Fruit fly (Drosophila melanogaster) whole organism, embryonic: ENCODE results near the gene CG17127.

Experiments
- Ada2b ChIP-seq: fragments of 200-800 bp; sonication (Bioruptor generic); IDR thresholded peaks from 2 replicates; pipeline ENCODE4 v1.3.6; 2022; ENCODE audit warnings: missing biosample characterization, missing genetic modification characterization
- Awh ChIP-seq: fragments of 200-800 bp; sonication (Bioruptor generic); IDR thresholded peaks from 2 replicates; pipeline ENCODE4, ENCODE4 v1.3.6; 2022; ENCODE audit warnings: missing biosample characterization, missing genetic modification characterization
- Bgb ChIP-seq: fragments of 200-800 bp; sonication (Bioruptor generic); IDR thresholded peaks from 2 replicates; pipeline ENCODE4 v1.3.6; 2022; ENCODE audit warnings: missing biosample characterization, missing genetic modification characterization; ENCODE audit not compliant: partially characterized antibody
- Blimp-1 ChIP-seq: fragments of 200-800 bp; sonication (Bioruptor generic); optimal IDR thresholded peaks from 3 replicates; lab custom pipeline; 2018; ENCODE audit warnings: missing biosample characterization, missing genetic modification characterization, mild to moderate bottlenecking, moderate library complexity, missing genetic modification reagents
- CG10209 ChIP-seq: fragments of 200-800 bp; sonication (Bioruptor generic); optimal IDR thresholded peaks from 3 replicates; lab custom pipeline; 2017; ENCODE audit warnings: missing biosample characterization, mild to moderate bottlenecking, missing genetic modification characterization, missing genetic modification reagents
- CG12071 ChIP-seq: fragments of 200-800 bp; sonication (Bioruptor generic); optimal IDR thresholded peaks from 3 replicates; lab custom pipeline; 2018; ENCODE audit warnings: missing biosample characterization, mild to moderate bottlenecking, missing genetic modification characterization
- CG12219 ChIP-seq: fragments of 200-800 bp; sonication (Bioruptor generic); optimal IDR thresholded peaks from 3 replicates; lab custom pipeline; 2018; ENCODE audit warnings: missing biosample characterization, mild to moderate bottlenecking, missing genetic modification characterization
- CG15269 ChIP-seq: fragments of 200-800 bp; sonication (Bioruptor generic); optimal IDR thresholded peaks from 2 replicates; lab custom pipeline; 2018; ENCODE audit warnings: missing biosample characterization, mild to moderate bottlenecking, missing genetic modification characterization, moderate library complexity
- CG1529 ChIP-seq: fragments of 200-800 bp; sonication (Bioruptor generic); optimal IDR thresholded peaks from 3 replicates; lab custom pipeline; 2018; ENCODE audit warnings: missing biosample characterization, missing genetic modification characterization
- CG1602 ChIP-seq: fragments of 200-800 bp; sonication (Bioruptor generic); optimal IDR thresholded peaks from 3 replicates; lab custom pipeline; 2016; ENCODE audit warnings: missing biosample characterization, missing genetic modification characterization
- CG1647 ChIP-seq: fragments of 200-800 bp; sonication (Bioruptor generic); optimal IDR thresholded peaks from 3 replicates; lab custom pipeline; 2016; ENCODE audit warnings: missing biosample characterization, missing genetic modification characterization
- CG16813 ChIP-seq: fragments of 200-800 bp; sonication (Bioruptor generic); IDR thresholded peaks from 3 replicates; pipeline ENCODE4 v1.3.6; 2022; ENCODE audit warnings: missing biosample characterization, missing genetic modification characterization; ENCODE audit not compliant: partially characterized antibody
- CG16863 ChIP-seq: fragments of 200-800 bp; sonication (Bioruptor generic); optimal IDR thresholded peaks from 3 replicates; lab custom pipeline; 2016; ENCODE audit warnings: missing biosample characterization, missing genetic modification characterization
- CG17802 ChIP-seq: fragments of 200-800 bp; sonication (Bioruptor generic); optimal IDR thresholded peaks from 2 replicates; lab custom pipeline; 2018; ENCODE audit warnings: missing biosample characterization, mild to moderate bottlenecking, missing genetic modification characterization, moderate library complexity
- CG18011 ChIP-seq: fragments of 200-800 bp; sonication (Bioruptor generic); optimal IDR thresholded peaks from 2 replicates; lab custom pipeline; 2017; ENCODE audit warnings: missing biosample characterization, missing genetic modification characterization, mild to moderate bottlenecking, moderate library complexity, missing genotype
- CG2202 ChIP-seq: fragments of 200-800 bp; sonication (Bioruptor generic); optimal IDR thresholded peaks from 2 replicates; lab custom pipeline; 2018; ENCODE audit warnings: missing biosample characterization, mild to moderate bottlenecking, missing genetic modification characterization
- CG31441 ChIP-seq: fragments of 200-800 bp; sonication (Bioruptor generic); IDR thresholded peaks from 2 replicates; pipeline ENCODE4 v1.3.6; 2022; ENCODE audit warnings: missing biosample characterization, missing genetic modification characterization
- CG3407 ChIP-seq: fragments of 200-800 bp; sonication (Bioruptor generic); optimal IDR thresholded peaks from 2 replicates; lab custom pipeline; 2018; ENCODE audit warnings: missing biosample characterization, mild to moderate bottlenecking, missing genetic modification characterization
- CG4360 ChIP-seq: fragments of 200-800 bp; sonication (Bioruptor generic); IDR thresholded peaks from 2 replicates; pipeline ENCODE4 v1.3.6; 2022; ENCODE audit warnings: missing biosample characterization, missing genetic modification characterization
- CG4617 ChIP-seq: fragments of 200-800 bp; sonication (Bioruptor generic); optimal IDR thresholded peaks from 3 replicates; lab custom pipeline; 2016; ENCODE audit warnings: missing biosample characterization, missing genetic modification characterization, borderline replicate concordance
- CG6854 ChIP-seq: fragments of 200-800 bp; sonication (Bioruptor generic); optimal IDR thresholded peaks from 3 replicates; lab custom pipeline; 2017; ENCODE audit warnings: missing biosample characterization, mild to moderate bottlenecking, missing genetic modification characterization
- Fer2 ChIP-seq: fragments of 200-800 bp; sonication (Bioruptor generic); optimal IDR thresholded peaks from 2 replicates; lab custom pipeline; 2018; ENCODE audit warnings: missing biosample characterization, mild to moderate bottlenecking, missing genetic modification characterization, moderate library complexity
- Fer3 ChIP-seq: fragments of 200-800 bp; sonication (Bioruptor generic); optimal IDR thresholded peaks from 2 replicates; lab custom pipeline; 2018; ENCODE audit warnings: missing biosample characterization, mild to moderate bottlenecking, missing genetic modification characterization, moderate library complexity
- HLH4C ChIP-seq: fragments of 200-800 bp; sonication (Bioruptor generic); IDR thresholded peaks from 3 replicates; pipeline ENCODE4 v1.3.6; 2022; ENCODE audit warnings: missing biosample characterization, missing genetic modification characterization; ENCODE audit not compliant: partially characterized antibody
- HLHmδ ChIP-seq: fragments of 200-800 bp; sonication (Bioruptor generic); optimal IDR thresholded peaks from 2 replicates; lab custom pipeline; 2018; ENCODE audit warnings: missing biosample characterization, mild to moderate bottlenecking, missing genetic modification characterization, moderate library complexity
- HmgD ChIP-seq: fragments of 200-800 bp; sonication (Bioruptor generic); optimal IDR thresholded peaks from 3 replicates; lab custom pipeline; 2016; ENCODE audit warnings: missing biosample characterization, missing genetic modification characterization
- HmgZ ChIP-seq: fragments of 200-800 bp; sonication (Bioruptor generic); optimal IDR thresholded peaks from 2 replicates; lab custom pipeline; 2018; ENCODE audit warnings: missing biosample characterization, mild to moderate bottlenecking, missing genetic modification characterization
- Optix ChIP-seq: fragments of 200-800 bp; sonication (Bioruptor generic); IDR thresholded peaks from 3 replicates; pipeline ENCODE4 v1.3.6; 2022; ENCODE audit warnings: missing biosample characterization, missing genetic modification characterization
- Six4 ChIP-seq: fragments of 200-800 bp; sonication (Bioruptor generic); optimal IDR thresholded peaks from 2 replicates; lab custom pipeline; 2016; ENCODE audit warnings: missing biosample characterization, missing genetic modification characterization
- Sry-β ChIP-seq: fragments of 200-800 bp; sonication (Bioruptor generic); optimal IDR thresholded peaks from 2 replicates; lab custom pipeline; 2018; ENCODE audit warnings: missing biosample characterization, mild to moderate bottlenecking, missing genetic modification characterization, moderate library complexity
- Sry-δ ChIP-seq: fragments of 200-800 bp; sonication (Bioruptor generic); optimal IDR thresholded peaks from 2 replicates; lab custom pipeline; 2016; ENCODE audit warnings: missing biosample characterization, missing genetic modification characterization
- abd-A ChIP-seq: fragments of 200-800 bp; sonication (Bioruptor generic); optimal IDR thresholded peaks from 3 replicates; lab custom pipeline; 2019; ENCODE audit warnings: missing biosample characterization, mild to moderate bottlenecking, missing genetic modification characterization, moderate library complexity
- bowl ChIP-seq: fragments of 200-800 bp; sonication (Bioruptor generic); IDR thresholded peaks from 2 replicates; pipeline ENCODE4 v1.3.6; 2022; ENCODE audit warnings: missing biosample characterization, missing genetic modification characterization
- btn ChIP-seq: fragments of 200-800 bp; sonication (Bioruptor generic); optimal IDR thresholded peaks from 2 replicates; lab custom pipeline; 2016; ENCODE audit warnings: missing biosample characterization, missing genetic modification characterization
- corto ChIP-seq: fragments of 200-800 bp; sonication (Bioruptor generic); optimal IDR thresholded peaks from 2 replicates; lab custom pipeline; 2016; ENCODE audit warnings: missing biosample characterization, mild to moderate bottlenecking, missing genetic modification characterization, moderate library complexity
- gce ChIP-seq: fragments of 200-800 bp; sonication (Bioruptor generic); IDR thresholded peaks from 3 replicates; pipeline ENCODE4 v1.3.6; 2022; ENCODE audit warnings: missing biosample characterization, missing genetic modification characterization
- gsb ChIP-seq: fragments of 200-800 bp; sonication (Bioruptor generic); IDR thresholded peaks from 2 replicates; pipeline ENCODE4 v1.3.6; 2022; ENCODE audit warnings: missing biosample characterization, missing genetic modification characterization
- gt ChIP-seq: fragments of 200-800 bp; sonication (Bioruptor generic); IDR thresholded peaks from 2 replicates; pipeline ENCODE4 v1.3.6; 2022; ENCODE audit warnings: missing biosample characterization, missing genetic modification characterization
- insv ChIP-seq, 2 experiments: fragments of 200-800 bp; sonication (Bioruptor generic); optimal IDR thresholded peaks; 3 replicates each; lab custom pipeline; 2016 to 2018; ENCODE audit warnings: missing biosample characterization in 2 of 2, missing genetic modification characterization in 2 of 2
- jigr1 ChIP-seq: fragments of 200-800 bp; sonication (Bioruptor generic); IDR thresholded peaks from 3 replicates; pipeline ENCODE4 v1.3.6; 2022; ENCODE audit warnings: missing biosample characterization, missing genetic modification characterization
- jing ChIP-seq: fragments of 200-800 bp; sonication (Bioruptor generic); optimal IDR thresholded peaks from 2 replicates; lab custom pipeline; 2018; ENCODE audit warnings: missing biosample characterization, mild to moderate bottlenecking, missing genetic modification characterization
- jumu ChIP-seq: fragments of 200-800 bp; sonication (Bioruptor generic); optimal IDR thresholded peaks from 3 replicates; lab custom pipeline; 2016; ENCODE audit warnings: missing biosample characterization, missing genetic modification characterization
- lbe ChIP-seq: fragments of 200-800 bp; sonication (Bioruptor generic); optimal IDR thresholded peaks from 2 replicates; lab custom pipeline; 2016; ENCODE audit warnings: missing biosample characterization, mild to moderate bottlenecking, missing genetic modification characterization
- pb ChIP-seq: fragments of 200-800 bp; sonication (Bioruptor generic); optimal IDR thresholded peaks from 3 replicates; lab custom pipeline; 2016; ENCODE audit warnings: missing biosample characterization, missing genetic modification characterization
- schlank ChIP-seq: fragments of 200-800 bp; sonication (Bioruptor generic); optimal IDR thresholded peaks from 2 replicates; lab custom pipeline; 2018; ENCODE audit warnings: missing biosample characterization, mild to moderate bottlenecking, missing genetic modification characterization
- slp2 ChIP-seq: fragments of 200-800 bp; sonication (Bioruptor generic); optimal IDR thresholded peaks from 2 replicates; lab custom pipeline; 2016; ENCODE audit warnings: missing biosample characterization, missing genetic modification characterization
- sna ChIP-seq: fragments of 200-800 bp; sonication (Bioruptor generic); IDR thresholded peaks from 2 replicates; pipeline ENCODE4 v1.3.6; 2022; ENCODE audit warnings: missing biosample characterization, missing genetic modification characterization; ENCODE audit not compliant: partially characterized antibody
- ssp ChIP-seq: fragments of 200-800 bp; sonication (Bioruptor generic); IDR thresholded peaks from 2 replicates; pipeline ENCODE4 v1.3.6; 2022; ENCODE audit warnings: missing biosample characterization, missing genetic modification characterization
- tgo ChIP-seq: fragments of 200-800 bp; sonication (Bioruptor generic); IDR thresholded peaks from 3 replicates; pipeline ENCODE4 v1.3.6; 2022; ENCODE audit warnings: missing biosample characterization, missing genetic modification characterization
- ttk ChIP-seq: fragments of 200-800 bp; sonication (Bioruptor generic); IDR thresholded peaks from 2 replicates; pipeline ENCODE4 v2.1.2; 2022; ENCODE audit warnings: missing biosample characterization, missing genetic modification characterization
- tup ChIP-seq: fragments of 200-800 bp; sonication (Bioruptor generic); optimal IDR thresholded peaks from 2 replicates; lab custom pipeline; 2016; ENCODE audit warnings: missing biosample characterization, mild to moderate bottlenecking, missing genetic modification characterization, moderate library complexity

Gene CG17127

DNA sequence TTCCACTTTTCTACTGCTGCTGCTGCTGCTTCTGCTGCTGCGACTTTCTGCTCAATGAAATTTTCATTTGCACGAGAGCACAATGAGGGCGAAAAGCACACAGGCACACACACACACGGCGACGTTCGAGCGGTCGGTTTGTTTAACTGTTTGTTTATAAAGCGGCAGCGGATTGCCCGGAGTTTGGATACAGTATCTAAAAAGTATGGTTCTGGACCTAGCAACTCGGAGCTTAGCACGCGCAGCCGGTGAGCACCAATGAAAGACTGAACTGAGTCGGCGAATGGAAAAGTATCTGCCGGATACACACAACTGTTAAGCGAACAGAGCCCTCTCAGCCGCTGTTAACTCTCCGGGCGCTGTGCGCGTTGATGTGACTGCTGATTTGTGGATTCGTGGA is 14.6 kb upstream of the CG17127 start, which contains the start of gene CG17124 (continued):
- TF ChIP-seq CG17802 (tag; lab: Kevin White, UChicago) = no peak
- TF ChIP-seq ttk = no peak
- no peak for TF ChIP-seq CG31441 (GFP tag; lab: Robert Waterston, UW)
- TF ChIP-seq CG4617 (GFP tag; lab: Kevin White, UChicago) = no peak
- TF ChIP-seq HLHmδ (GFP tag; lab: Kevin White, UChicago) = peak; percentile 71
- no peak for TF ChIP-seq CG18011 (GFP tag; lab: Kevin White, UChicago)
- no peak for TF ChIP-seq jigr1 (GFP tag; lab: Robert Waterston, UW)
- TF ChIP-seq HmgZ (tag; lab: Kevin White, UChicago) = peak; percentile 46
- no peak for TF ChIP-seq tgo (GFP tag; lab: Robert Waterston, UW)
- no peak; the same call in 2 of the 3 replicates for TF ChIP-seq Optix
- TF ChIP-seq lbe = no peak
- peak; percentile 9 for TF ChIP-seq Blimp-1 (GFP tag; lab: Kevin White, UChicago)
- TF ChIP-seq ssp = no peak
- TF ChIP-seq Sry-δ (GFP tag; lab: Kevin White, UChicago) = peak; percentile 1
- TF ChIP-seq CG1529 (GFP tag; lab: Kevin White, UChicago) = peak; percentile 7
- TF ChIP-seq jing (GFP tag; lab: Kevin White, UChicago) = no peak
- no peak for TF ChIP-seq pb (GFP tag; lab: Kevin White, UChicago)
- TF ChIP-seq HLH4C (GFP tag; lab: Robert Waterston, UW) = peak; percentile 41; the same call in 1 of the 3 replicates
- TF ChIP-seq gsb (GFP tag; lab: Robert Waterston, UW) = 0 out of 2 replicates have a peak, but pooled peaks have one; percentile 31
- TF ChIP-seq gce (GFP tag; lab: Robert Waterston, UW) = 0 out of 3 replicates have a peak, but pooled peaks have one; percentile 12
- no peak for TF ChIP-seq Sry-β (GFP tag; lab: Kevin White, UChicago)
- no peak for TF ChIP-seq gt
- TF ChIP-seq sna (GFP tag; lab: Robert Waterston, UW) = 0 out of 2 replicates have a peak, but pooled peaks have one; percentile 15
- no peak for TF ChIP-seq CG3407
- peak; percentile 87 for TF ChIP-seq abd-A (tag; lab: Kevin White, UChicago)
- no peak for TF ChIP-seq HmgD (GFP tag; lab: Kevin White, UChicago)
- TF ChIP-seq CG16863 (GFP tag; lab: Kevin White, UChicago) = no peak
- TF ChIP-seq Bgb (GFP tag; lab: Robert Waterston, UW) = peak; percentile 63
- TF ChIP-seq Awh (GFP tag; lab: Robert Waterston, UW) = peak; percentile 67
- TF ChIP-seq insv (GFP tag; optimal IDR thresholded peaks at IDR 0.05; lab: Kevin White, UChicago) = no peak
- TF ChIP-seq Fer2 (tag; lab: Kevin White, UChicago) = no peak
- TF ChIP-seq corto (GFP tag; lab: Kevin White, UChicago) = no peak
- TF ChIP-seq CG10209 (GFP tag; lab: Kevin White, UChicago) = no peak
- no peak for TF ChIP-seq slp2 (GFP tag; lab: Kevin White, UChicago)
- peak; percentile 20 for TF ChIP-seq CG15269 (tag; lab: Kevin White, UChicago)
- no peak for TF ChIP-seq tup (GFP tag; lab: Kevin White, UChicago)
- TF ChIP-seq CG6854 (GFP tag; lab: Kevin White, UChicago) = peak; percentile 20
- peak; percentile 10 for TF ChIP-seq Fer3
- no peak for TF ChIP-seq CG2202 (tag; lab: Kevin White, UChicago)
- TF ChIP-seq CG12219 (GFP tag; lab: Kevin White, UChicago) = peak; percentile 23
- no peak for TF ChIP-seq CG4360 (GFP tag; lab: Robert Waterston, UW)
- no peak for TF ChIP-seq CG16813
- TF ChIP-seq schlank (tag; lab: Kevin White, UChicago) = peak; percentile 28
- TF ChIP-seq CG12071 (GFP tag; lab: Kevin White, UChicago) = peak; percentile 56
- TF ChIP-seq Ada2b = no peak
- TF ChIP-seq CG1602 (GFP tag; lab: Kevin White, UChicago) = no peak
- no peak for TF ChIP-seq bowl (GFP tag; lab: Robert Waterston, UW)
- no peak for TF ChIP-seq Six4
- TF ChIP-seq CG1647 (GFP tag; lab: Kevin White, UChicago) = no peak
- no peak for TF ChIP-seq btn (GFP tag; lab: Kevin White, UChicago)
- no peak for TF ChIP-seq jumu (GFP tag; lab: Kevin White, UChicago)
